Fruit fly (Drosophila melanogaster): ENCODE results near the gene Caf1-180.
A peak's percentile ranks its signal among the peaks of the same experiment; 100 is the strongest.

The Caf1-180 gene

dm6 chrX:8573744-8574484, 32.2 kb downstream of the Caf1-180 start, which contains the start of gene CG12065:
CG12065 (plus strand) TSS chrX:8574306.
- TF ChIP-seq ey (GFP tag; optimal IDR thresholded peaks at IDR 0.05): peak; percentile 26
- TF ChIP-seq brk (GFP tag; optimal IDR thresholded peaks at IDR 0.05): peak; percentile 41
- peak; percentile 3 for TF ChIP-seq h (GFP tag; optimal IDR thresholded peaks at IDR 0.05)
- no peak for TF ChIP-seq CrebA (GFP tag; optimal IDR thresholded peaks at IDR 0.05; ENCODE audit: borderline replicate concordance)
- no peak for TF ChIP-seq Hnf4 (GFP tag; optimal IDR thresholded peaks at IDR 0.05)
- TF ChIP-seq Abd-B (GFP tag; optimal IDR thresholded peaks at IDR 0.05): no peak
- TF ChIP-seq sv (GFP tag; optimal IDR thresholded peaks at IDR 0.05): peak; percentile 1
- TF ChIP-seq foxo (GFP tag; optimal IDR thresholded peaks at IDR 0.05): peak in 1 of 2 experiments; percentile 47
- TF ChIP-seq lola (GFP tag; optimal IDR thresholded peaks at IDR 0.05): no peak
- no peak for TF ChIP-seq HLH106 (tag; optimal IDR thresholded peaks at IDR 0.05)
- peak; percentile 43 for TF ChIP-seq woc (GFP tag; optimal IDR thresholded peaks at IDR 0.05)
- TF ChIP-seq dsf (GFP tag; optimal IDR thresholded peaks at IDR 0.05; ENCODE audit: borderline replicate concordance): no peak
- TF ChIP-seq sage (GFP tag; optimal IDR thresholded peaks at IDR 0.05): peak; percentile 35
- TF ChIP-seq Dfd (GFP tag; optimal IDR thresholded peaks at IDR 0.05): no peak

- TF ChIP-seq Myc (optimal IDR thresholded peaks at IDR 0.05): no peak
- TF ChIP-seq h (GFP tag; optimal IDR thresholded peaks at IDR 0.05): peak; percentile 54
- TF ChIP-seq sv (GFP tag; optimal IDR thresholded peaks at IDR 0.05): no peak
- TF ChIP-seq Hr78 (GFP tag; optimal IDR thresholded peaks at IDR 0.05): no peak
- peak; percentile 39 for TF ChIP-seq ey (GFP tag; optimal IDR thresholded peaks at IDR 0.05)
- no peak for TF ChIP-seq usp (GFP tag; optimal IDR thresholded peaks at IDR 0.05)
- TF ChIP-seq CrebA (GFP tag; optimal IDR thresholded peaks at IDR 0.05; ENCODE audit: borderline replicate concordance): no peak
- no peak for TF ChIP-seq Dfd (GFP tag; optimal IDR thresholded peaks at IDR 0.05)
- TF ChIP-seq CG32264 (GFP tag; optimal IDR thresholded peaks at IDR 0.05): no peak
- no peak for TF ChIP-seq br (GFP tag; optimal IDR thresholded peaks at IDR 0.05)
- TF ChIP-seq Abd-B (GFP tag; optimal IDR thresholded peaks at IDR 0.05): no peak
- TF ChIP-seq Dif (GFP tag; optimal IDR thresholded peaks at IDR 0.05; ENCODE audit: partially characterized antibody): no peak
- peak in 1 of 2 experiments; percentile 19 for TF ChIP-seq foxo (GFP tag; optimal IDR thresholded peaks at IDR 0.05)
- TF ChIP-seq OdsH (GFP tag; optimal IDR thresholded peaks at IDR 0.05): peak; percentile 9
- TF ChIP-seq Mio (GFP tag; optimal IDR thresholded peaks at IDR 0.05): no peak
- TF ChIP-seq N (GFP tag; optimal IDR thresholded peaks at IDR 0.05): no peak
- TF ChIP-seq fru (GFP tag; optimal IDR thresholded peaks at IDR 0.05): peak; percentile 16
- no peak for TF ChIP-seq woc (GFP tag; optimal IDR thresholded peaks at IDR 0.05)
- TF ChIP-seq Hr83 (GFP tag; optimal IDR thresholded peaks at IDR 0.05; ENCODE audit: poor library complexity, severe bottlenecking): no peak
- peak; percentile 25 for TF ChIP-seq rgr (GFP tag; optimal IDR thresholded peaks at IDR 0.05)
- no peak for TF ChIP-seq psq (GFP tag; optimal IDR thresholded peaks at IDR 0.05)
- no peak for TF ChIP-seq jim (GFP tag; optimal IDR thresholded peaks at IDR 0.05)
- TF ChIP-seq sage (GFP tag; optimal IDR thresholded peaks at IDR 0.05): no peak
- no peak for TF ChIP-seq CG9705 (GFP tag; optimal IDR thresholded peaks at IDR 0.05)
- TF ChIP-seq GATAd (GFP tag; optimal IDR thresholded peaks at IDR 0.05): no peak
- peak; percentile 38 for TF ChIP-seq Sp1 (GFP tag; optimal IDR thresholded peaks at IDR 0.05)
- no peak for TF ChIP-seq dl (GFP tag; optimal IDR thresholded peaks at IDR 0.05; ENCODE audit: insufficient read depth in 1 of 2, partially characterized antibody in 2 of 2)
- TF ChIP-seq dsf (GFP tag; optimal IDR thresholded peaks at IDR 0.05; ENCODE audit: borderline replicate concordance): no peak
- peak; percentile 7 for TF ChIP-seq Hnf4 (GFP tag; optimal IDR thresholded peaks at IDR 0.05)
- no peak for TF ChIP-seq lola (GFP tag; optimal IDR thresholded peaks at IDR 0.05)
- TF ChIP-seq Rel (GFP tag; optimal IDR thresholded peaks at IDR 0.05): no peak
- peak; percentile 48 for TF ChIP-seq Rel (tag; optimal IDR thresholded peaks at IDR 0.05)
- no peak for TF ChIP-seq Vsx2 (GFP tag; optimal IDR thresholded peaks at IDR 0.05; ENCODE audit: partially characterized antibody)
- TF ChIP-seq dmrt93B (GFP tag; optimal IDR thresholded peaks at IDR 0.05): no peak
- TF ChIP-seq brk (GFP tag; optimal IDR thresholded peaks at IDR 0.05): peak; percentile 20
- TF ChIP-seq HLH106 (tag; optimal IDR thresholded peaks at IDR 0.05): peak; percentile 25
- TF ChIP-seq Jra (GFP tag; optimal IDR thresholded peaks at IDR 0.05): no peak
- TF ChIP-seq pan (optimal IDR thresholded peaks at IDR 0.05): no peak
- no peak for TF ChIP-seq tai (GFP tag; optimal IDR thresholded peaks at IDR 0.05)
Measured at dm6 chrX:8572939-8573594, 33.0 kb downstream of the Caf1-180 start, which contains the start of gene spirit. spirit (minus strand) TSS chrX:8573593.
